Fruit fly (Drosophila melanogaster) whole organism, embryonic: ENCODE measurements around the gene vers.

Experiments used
- CG10959 ChIP-seq: fragments of 200-800 bp; sonication (Bioruptor generic); IDR thresholded peaks from 2 replicates; pipeline ENCODE4 v1.3.6; 2022; ENCODE audit warnings: missing biosample characterization, missing genetic modification characterization
- CG12104 ChIP-seq: fragments of 200-800 bp; sonication (Bioruptor generic); optimal IDR thresholded peaks from 3 replicates; lab custom pipeline; 2016; ENCODE audit warnings: missing biosample characterization, missing genetic modification characterization
- CG14667 ChIP-seq: fragments of 200-800 bp; sonication (Bioruptor generic); IDR thresholded peaks from 2 replicates; pipeline ENCODE4 v1.3.6; 2022; ENCODE audit warnings: missing biosample characterization, missing genetic modification characterization
- CG4820 ChIP-seq: fragments of 200-800 bp; sonication (Bioruptor generic); optimal IDR thresholded peaks from 3 replicates; lab custom pipeline; 2016; ENCODE audit warnings: missing biosample characterization, missing genetic modification characterization
- CG5245 ChIP-seq: fragments of 200-800 bp; sonication (Bioruptor generic); optimal IDR thresholded peaks from 3 replicates; lab custom pipeline; 2016; ENCODE audit warnings: missing biosample characterization, missing genetic modification characterization
- CG6683 ChIP-seq: fragments of 200-800 bp; sonication (Bioruptor generic); optimal IDR thresholded peaks from 2 replicates; lab custom pipeline; 2017; ENCODE audit warnings: missing biosample characterization, mild to moderate bottlenecking, missing genetic modification characterization, missing genetic modification reagents
- CG7786 ChIP-seq: fragments of 200-800 bp; sonication (Bioruptor generic); optimal IDR thresholded peaks from 2 replicates; lab custom pipeline; 2016; ENCODE audit warnings: missing biosample characterization, missing genetic modification characterization
- D19A ChIP-seq: fragments of 200-800 bp; optimal IDR thresholded peaks from 3 replicates; lab custom pipeline; 2019; ENCODE audit warnings: missing biosample characterization, mild to moderate bottlenecking, missing genetic modification characterization, moderate library complexity
- Dbx ChIP-seq: fragments of 200-800 bp; sonication (Bioruptor generic); IDR thresholded peaks from 3 replicates; pipeline ENCODE4 v1.3.6; 2022; ENCODE audit warnings: missing biosample characterization, missing genetic modification characterization
- Dp ChIP-seq: fragments of 200-800 bp; sonication (Bioruptor generic); optimal IDR thresholded peaks from 2 replicates; lab custom pipeline; 2018; ENCODE audit warnings: missing biosample characterization, mild to moderate bottlenecking, missing genetic modification characterization, moderate library complexity
- E2f2 ChIP-seq: fragments of 200-800 bp; sonication (Bioruptor generic); IDR thresholded peaks from 2 replicates; pipeline ENCODE4 v1.3.6; 2022; ENCODE audit warnings: missing biosample characterization, missing genetic modification characterization
- Ets65A ChIP-seq: fragments of 200-800 bp; sonication (Bioruptor generic); peaks from one replicate; lab custom pipeline; 2016; ENCODE audit warnings: missing biosample characterization, missing genetic modification characterization
- H15 ChIP-seq: fragments of 200-800 bp; sonication (Bioruptor generic); IDR thresholded peaks from 3 replicates; pipeline ENCODE4 v1.3.6; 2022; ENCODE audit warnings: missing biosample characterization, missing genetic modification characterization
- H2.0 ChIP-seq: fragments of 200-800 bp; sonication (Bioruptor generic); IDR thresholded peaks from 2 replicates; pipeline ENCODE4 v1.3.6; 2022; ENCODE audit warnings: missing biosample characterization, missing genetic modification characterization
- Hmx ChIP-seq: fragments of 200-800 bp; sonication (Bioruptor generic); optimal IDR thresholded peaks from 2 replicates; lab custom pipeline; 2016; ENCODE audit warnings: missing biosample characterization, missing genetic modification characterization
- Hr39 ChIP-seq: fragments of >200 bp; optimal IDR thresholded peaks from 2 replicates; lab custom pipeline; 2017
- Hr51 ChIP-seq, 2 experiments: fragments of 200-800 bp; sonication (Bioruptor generic); optimal IDR thresholded peaks; 2 replicates in 1 of 2; 3 replicates in 1 of 2; lab custom pipeline; 2016 to 2018; ENCODE audit warnings: missing biosample characterization in 2 of 2, missing genetic modification characterization in 2 of 2, mild to moderate bottlenecking in 1 of 2, moderate library complexity in 1 of 2
- Lhr ChIP-seq: fragments of 200-800 bp; sonication (Bioruptor generic); optimal IDR thresholded peaks from 3 replicates; lab custom pipeline; 2017; ENCODE audit warnings: mild to moderate bottlenecking, missing biosample characterization, missing genetic modification reagents, missing genetic modification characterization
- NK7.1 ChIP-seq: fragments of 200-800 bp; sonication (Bioruptor generic); optimal IDR thresholded peaks from 3 replicates; lab custom pipeline; 2016; ENCODE audit warnings: missing biosample characterization, missing genetic modification characterization
- Nf-YB ChIP-seq: fragments of 200-800 bp; sonication (Bioruptor generic); optimal IDR thresholded peaks from 3 replicates; lab custom pipeline; 2019; ENCODE audit warnings: missing biosample characterization, mild to moderate bottlenecking, missing genetic modification characterization, moderate library complexity
- Sox102F ChIP-seq: fragments of 200-800 bp; sonication (Bioruptor generic); optimal IDR thresholded peaks from 2 replicates; lab custom pipeline; 2018; ENCODE audit warnings: missing biosample characterization, mild to moderate bottlenecking, missing genetic modification characterization, moderate library complexity
- Stat92E ChIP-seq, 3 experiments: fragments of >200 bp in 2 of 3; fragments of 200-800 bp in 1 of 3; sonication (Bioruptor generic) in 1 of 3; optimal IDR thresholded peaks; 2 replicates each; lab custom pipeline; 2017 to 2019; ENCODE audit warnings: missing biosample characterization in 3 of 3, missing genetic modification characterization in 3 of 3, mild to moderate bottlenecking in 1 of 3, moderate library complexity in 1 of 3
- abd-A ChIP-seq: fragments of 200-800 bp; sonication (Bioruptor generic); optimal IDR thresholded peaks from 3 replicates; lab custom pipeline; 2019; ENCODE audit warnings: missing biosample characterization, mild to moderate bottlenecking, missing genetic modification characterization, moderate library complexity
- ac ChIP-seq: fragments of 200-800 bp; sonication (Bioruptor generic); optimal IDR thresholded peaks from 3 replicates; lab custom pipeline; 2017; ENCODE audit warnings: missing biosample characterization, mild to moderate bottlenecking, missing genetic modification characterization
- ara ChIP-seq: fragments of 200-800 bp; sonication (Bioruptor generic); IDR thresholded peaks from 2 replicates; pipeline ENCODE4 v1.3.6; 2022; ENCODE audit warnings: missing biosample characterization, missing genetic modification characterization
- bigmax ChIP-seq: fragments of 200-800 bp; sonication (Bioruptor generic); optimal IDR thresholded peaks from 2 replicates; lab custom pipeline; 2018; ENCODE audit warnings: missing biosample characterization, mild to moderate bottlenecking, missing genetic modification characterization
- br ChIP-seq: fragments of >200 bp; optimal IDR thresholded peaks from 2 replicates; lab custom pipeline; 2017
- cwo ChIP-seq: fragments of 200-800 bp; sonication (Bioruptor generic); optimal IDR thresholded peaks from 3 replicates; lab custom pipeline; 2017; ENCODE audit warnings: missing biosample characterization, missing genetic modification characterization, mild to moderate bottlenecking, moderate library complexity, missing genetic modification reagents
- dmrt99B ChIP-seq: fragments of 200-800 bp; sonication (Bioruptor generic); optimal IDR thresholded peaks from 2 replicates; lab custom pipeline; 2018; ENCODE audit warnings: missing biosample characterization, mild to moderate bottlenecking, missing genetic modification characterization, moderate library complexity
- en ChIP-seq: fragments of 200-800 bp; sonication (Bioruptor generic); optimal IDR thresholded peaks from 2 replicates; lab custom pipeline; 2016; ENCODE audit warnings: missing biosample characterization, missing genetic modification characterization
- hbn ChIP-seq: fragments of 200-800 bp; sonication (Bioruptor generic); IDR thresholded peaks from 2 replicates; pipeline ENCODE4 v1.3.6; 2022; ENCODE audit warnings: missing biosample characterization, missing genetic modification characterization; ENCODE audit not compliant: partially characterized antibody
- ind ChIP-seq: fragments of 200-800 bp; sonication (Bioruptor generic); optimal IDR thresholded peaks from 3 replicates; lab custom pipeline; 2016; ENCODE audit warnings: missing biosample characterization, missing genetic modification characterization
- kni ChIP-seq: fragments of 200-800 bp; sonication (Bioruptor generic); optimal IDR thresholded peaks from 3 replicates; lab custom pipeline; 2017; ENCODE audit warnings: mild to moderate bottlenecking, missing biosample characterization, missing genetic modification reagents, missing genetic modification characterization
- nom ChIP-seq: fragments of 200-800 bp; sonication (Bioruptor generic); optimal IDR thresholded peaks from 2 replicates; lab custom pipeline; 2017; ENCODE audit warnings: missing biosample characterization, missing genetic modification characterization, mild to moderate bottlenecking, moderate library complexity, missing genetic modification reagents
- repo ChIP-seq: fragments of 200-800 bp; sonication (Bioruptor generic); optimal IDR thresholded peaks from 2 replicates; lab custom pipeline; 2016; ENCODE audit warnings: missing biosample characterization, missing genetic modification characterization
- sens-2 ChIP-seq: fragments of 200-800 bp; sonication (Bioruptor generic); IDR thresholded peaks from 2 replicates; pipeline ENCODE4 v1.3.6; 2022; ENCODE audit warnings: missing biosample characterization, missing genetic modification characterization
- sima ChIP-seq: fragments of 200-800 bp; sonication (Bioruptor generic); optimal IDR thresholded peaks from 2 replicates; lab custom pipeline; 2016; ENCODE audit warnings: missing biosample characterization, missing genetic modification characterization

vers gene

dm6 chr3L:12092860-12093359 is 23.0 kb upstream of the vers start (continued):
- TF ChIP-seq sens-2 (no peak), ind (GFP tag; lab: Kevin White, UChicago) (no peak), Hmx (no peak), Stat92E (GFP tag; optimal IDR thresholded peaks at IDR 0.05; lab: Kevin White, UChicago) (no peak), Dp (GFP tag; lab: Kevin White, UChicago) (no peak), Sox102F (GFP tag; lab: Kevin White, UChicago) (no peak), ara (GFP tag; lab: Robert Waterston, UW) (no peak), CG10959 (GFP tag; lab: Robert Waterston, UW) (no peak), CG5245 (GFP tag; lab: Kevin White, UChicago) (no peak), kni (GFP tag; lab: Kevin White, UChicago) (peak; percentile 17), CG4820 (GFP tag; lab: Kevin White, UChicago) (no peak), dmrt99B (tag; lab: Kevin White, UChicago) (no peak), E2f2 (GFP tag; lab: Robert Waterston, UW) (no peak), D19A (tag; lab: Kevin White, UChicago) (no peak), br (lab: Kevin White, UChicago) (no peak), cwo (GFP tag; lab: Kevin White, UChicago) (peak; percentile 48), sima (GFP tag; lab: Kevin White, UChicago) (no peak), en (GFP tag; lab: Kevin White, UChicago) (no peak), CG7786 (GFP tag; lab: Kevin White, UChicago) (no peak), Lhr (GFP tag; lab: Kevin White, UChicago) (no peak), hbn (GFP tag; lab: Robert Waterston, UW) (no peak), Ets65A (GFP tag; lab: Kevin White, UChicago) (peak; percentile 3), Hr39 (lab: Kevin White, UChicago) (no peak), abd-A (tag; lab: Kevin White, UChicago) (peak; percentile 62), Hr51 (GFP tag; optimal IDR thresholded peaks at IDR 0.05; lab: Kevin White, UChicago) (no peak), Nf-YB (GFP tag; lab: Kevin White, UChicago) (no peak)

dm6 chr3L:12095960-12096359 is 19.9 kb upstream of the vers start:
- TF ChIP-seq CG6683 (GFP tag; lab: Kevin White, UChicago) (no peak), repo (GFP tag; lab: Kevin White, UChicago) (no peak), H15 (no peak), ara (GFP tag; lab: Robert Waterston, UW) (no peak), H2.0 (GFP tag; lab: Robert Waterston, UW) (no peak), CG12104 (GFP tag; lab: Kevin White, UChicago) (no peak), nom (GFP tag; lab: Kevin White, UChicago) (no peak), bigmax (no peak), NK7.1 (GFP tag; lab: Kevin White, UChicago) (no peak), Dbx (GFP tag; lab: Robert Waterston, UW) (no peak), ac (GFP tag; lab: Kevin White, UChicago) (no peak), CG14667 (no peak)
